Fruit fly (Drosophila melanogaster): Measurements from ENCODE around the gene CG31391.

The CG31391 gene

DNA sequence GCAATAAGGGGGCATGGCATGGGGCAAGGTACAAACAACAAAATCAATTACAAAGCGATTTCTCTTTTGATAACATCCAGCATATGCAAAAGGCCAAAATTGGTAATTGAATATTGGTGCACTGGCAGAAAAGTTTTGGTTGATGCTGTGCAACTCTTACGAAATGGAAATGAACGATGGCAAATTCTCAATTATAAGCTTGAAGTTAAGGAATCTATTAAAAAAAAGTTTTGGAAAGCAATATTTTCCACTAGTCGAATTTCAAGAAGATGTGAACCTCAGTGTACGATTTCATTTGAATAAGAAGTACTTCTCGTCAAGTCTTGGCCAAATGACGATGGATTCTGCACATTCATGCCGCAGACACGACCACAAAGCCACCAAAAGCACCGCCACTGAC lies 48.9 kb downstream of the CG31391 start (continued):
- TF ChIP-seq gcm (GFP tag; optimal IDR thresholded peaks at IDR 0.05) = no peak
- no peak for TF ChIP-seq run (tag; optimal IDR thresholded peaks at IDR 0.05)
- no peak for TF ChIP-seq tap (tag; optimal IDR thresholded peaks at IDR 0.05)
- no peak for TF ChIP-seq sob (GFP tag; IDR thresholded peaks at IDR 0.05)
- TF ChIP-seq D19A (tag; optimal IDR thresholded peaks at IDR 0.05) = peak; percentile 5
- peak in 1 of 2 experiments; percentile 0 for TF ChIP-seq Hr51 (GFP tag; optimal IDR thresholded peaks at IDR 0.05)
- no peak for TF ChIP-seq pzg (GFP tag; optimal IDR thresholded peaks at IDR 0.05)
- TF ChIP-seq CG16813 (GFP tag; IDR thresholded peaks at IDR 0.05; ENCODE audit: partially characterized antibody) = no peak
- no peak for TF ChIP-seq repo (GFP tag; optimal IDR thresholded peaks at IDR 0.05)
- TF ChIP-seq eyg (GFP tag; optimal IDR thresholded peaks at IDR 0.05) = no peak
- TF ChIP-seq CG7928 (GFP tag; optimal IDR thresholded peaks at IDR 0.05) = no peak
- no peak for TF ChIP-seq crol (GFP tag; IDR thresholded peaks at IDR 0.05)
- TF ChIP-seq YL-1 (GFP tag; optimal IDR thresholded peaks at IDR 0.05) = no peak
- no peak for TF ChIP-seq CG6175 (GFP tag; IDR thresholded peaks at IDR 0.05)
- no peak for TF ChIP-seq HLHmδ (GFP tag; optimal IDR thresholded peaks at IDR 0.05)
- TF ChIP-seq ind (GFP tag; optimal IDR thresholded peaks at IDR 0.05) = peak; percentile 4
- TF ChIP-seq CG4617 (GFP tag; optimal IDR thresholded peaks at IDR 0.05; ENCODE audit: borderline replicate concordance) = no peak
- peak; percentile 18 for TF ChIP-seq Antp (GFP tag; optimal IDR thresholded peaks at IDR 0.05)
- TF ChIP-seq Doc2 (GFP tag; IDR thresholded peaks at IDR 0.05) = no peak
- TF ChIP-seq CG18476 (GFP tag; optimal IDR thresholded peaks at IDR 0.05) = no peak
- TF ChIP-seq cas (GFP tag; IDR thresholded peaks at IDR 0.05) = no peak
- TF ChIP-seq CG17328 (GFP tag; IDR thresholded peaks at IDR 0.05) = peak; percentile 55
- no peak for TF ChIP-seq wek (GFP tag; optimal IDR thresholded peaks at IDR 0.05)
- TF ChIP-seq Abd-B (GFP tag; optimal IDR thresholded peaks at IDR 0.05) = no peak
- no peak for TF ChIP-seq grn (GFP tag; optimal IDR thresholded peaks at IDR 0.05)
- TF ChIP-seq bbx (GFP tag; IDR thresholded peaks at IDR 0.05; ENCODE audit: partially characterized antibody) = no peak
- no peak for TF ChIP-seq nom (GFP tag; optimal IDR thresholded peaks at IDR 0.05)
- TF ChIP-seq CG6765 (GFP tag; optimal IDR thresholded peaks at IDR 0.05) = no peak
- no peak for TF ChIP-seq knrl (GFP tag; IDR thresholded peaks at IDR 0.05; ENCODE audit: partially characterized antibody)
- no peak for TF ChIP-seq luna (GFP tag; optimal IDR thresholded peaks at IDR 0.05)
- TF ChIP-seq mld (GFP tag; IDR thresholded peaks at IDR 0.05; ENCODE audit: partially characterized antibody) = no peak
- TF ChIP-seq fd3F (GFP tag; optimal IDR thresholded peaks at IDR 0.05) = no peak
- peak; percentile 29 for TF ChIP-seq mam (GFP tag; optimal IDR thresholded peaks at IDR 0.05)
- TF ChIP-seq Hr78 (GFP tag; optimal IDR thresholded peaks at IDR 0.05) = no peak
- no peak for TF ChIP-seq CG9215 (GFP tag; IDR thresholded peaks at IDR 0.05)
- TF ChIP-seq trem (tag; optimal IDR thresholded peaks at IDR 0.05) = no peak
- TF ChIP-seq CG17186 (GFP tag; optimal IDR thresholded peaks at IDR 0.05) = no peak
- no peak for TF ChIP-seq shn (GFP tag; optimal IDR thresholded peaks at IDR 0.05)
- no peak for TF ChIP-seq dm (GFP tag; optimal IDR thresholded peaks at IDR 0.05)
- peak; percentile 30; the same call in 1 of the 2 replicates for TF ChIP-seq HLH3B (GFP tag; IDR thresholded peaks at IDR 0.05)
- no peak for TF ChIP-seq org-1 (GFP tag; optimal IDR thresholded peaks at IDR 0.05)
- no peak for TF ChIP-seq CHES-1-like (GFP tag; optimal IDR thresholded peaks at IDR 0.05)
- TF ChIP-seq Mad (GFP tag; optimal IDR thresholded peaks at IDR 0.05) = no peak
- TF ChIP-seq br (optimal IDR thresholded peaks at IDR 0.05) = no peak
- TF ChIP-seq bigmax (GFP tag; optimal IDR thresholded peaks at IDR 0.05) = no peak
- no peak for TF ChIP-seq Gug (GFP tag; IDR thresholded peaks at IDR 0.05)
- TF ChIP-seq CG7839 (tag; optimal IDR thresholded peaks at IDR 0.05) = peak; percentile 47
- no peak for TF ChIP-seq TFAM (GFP tag; optimal IDR thresholded peaks at IDR 0.05)
- peak; percentile 37 for TF ChIP-seq CG4424 (GFP tag; optimal IDR thresholded peaks at IDR 0.05)
- no peak for TF ChIP-seq CG2889 (GFP tag; IDR thresholded peaks at IDR 0.05)
- 0 out of 2 replicates have a peak, but pooled peaks have one; percentile 27 for TF ChIP-seq ssp (GFP tag; IDR thresholded peaks at IDR 0.05)

All from whole organism, embryonic.